Fruit fly (Drosophila melanogaster) whole organism, embryonic: ENCODE data around the gene CG3408.
A peak's percentile ranks its signal among the peaks of the same experiment; 100 is the strongest.

Experiments used
- BtbVII ChIP-seq: fragments of 200-800 bp; sonication (Bioruptor generic); optimal IDR thresholded peaks from 3 replicates; lab custom pipeline; 2017; ENCODE audit warnings: missing biosample characterization, mild to moderate bottlenecking, missing genetic modification characterization
- CG10431 ChIP-seq: fragments of 200-800 bp; sonication (Bioruptor generic); optimal IDR thresholded peaks from 3 replicates; lab custom pipeline; 2018; ENCODE audit warnings: missing biosample characterization, mild to moderate bottlenecking, missing genetic modification characterization
- CG10462 ChIP-seq: fragments of 200-800 bp; sonication (Bioruptor generic); optimal IDR thresholded peaks from 2 replicates; lab custom pipeline; 2016; ENCODE audit warnings: missing biosample characterization, missing genetic modification characterization
- CG10979 ChIP-seq: fragments of 200-800 bp; sonication (Bioruptor generic); optimal IDR thresholded peaks from 2 replicates; lab custom pipeline; 2018; ENCODE audit warnings: missing biosample characterization, mild to moderate bottlenecking, missing genetic modification characterization, moderate library complexity
- CG17912 ChIP-seq: fragments of 200-800 bp; sonication (Bioruptor generic); optimal IDR thresholded peaks from 2 replicates; lab custom pipeline; 2018; ENCODE audit warnings: missing biosample characterization, mild to moderate bottlenecking, missing genetic modification characterization
- CG18262 ChIP-seq: fragments of 200-800 bp; optimal IDR thresholded peaks from 3 replicates; lab custom pipeline; 2019; ENCODE audit warnings: missing biosample characterization, mild to moderate bottlenecking, missing genetic modification characterization, moderate library complexity
- CG3847 ChIP-seq: fragments of 200-800 bp; sonication (Bioruptor generic); IDR thresholded peaks from 2 replicates; pipeline ENCODE4 v1.3.6; 2022; ENCODE audit warnings: missing biosample characterization, missing genetic modification characterization
- CG5180 ChIP-seq: fragments of 200-800 bp; sonication (Bioruptor generic); optimal IDR thresholded peaks from 3 replicates; lab custom pipeline; 2017; ENCODE audit warnings: missing biosample characterization, missing genetic modification characterization, mild to moderate bottlenecking, moderate library complexity, missing genetic modification reagents
- CG6683 ChIP-seq: fragments of 200-800 bp; sonication (Bioruptor generic); optimal IDR thresholded peaks from 2 replicates; lab custom pipeline; 2017; ENCODE audit warnings: missing biosample characterization, mild to moderate bottlenecking, missing genetic modification characterization, missing genetic modification reagents
- CG7556 ChIP-seq: fragments of 200-800 bp; sonication (Bioruptor generic); optimal IDR thresholded peaks from 2 replicates; lab custom pipeline; 2017; ENCODE audit warnings: missing biosample characterization, mild to moderate bottlenecking, missing genetic modification characterization
- CkIIα-i1 ChIP-seq: fragments of 200-800 bp; sonication (Bioruptor generic); IDR thresholded peaks from 2 replicates; pipeline ENCODE4 v1.3.6; 2022; ENCODE audit warnings: missing biosample characterization, missing genetic modification characterization
- D19B ChIP-seq: fragments of 200-800 bp; sonication (Bioruptor generic); optimal IDR thresholded peaks from 2 replicates; lab custom pipeline; 2017; ENCODE audit warnings: missing biosample characterization, mild to moderate bottlenecking, missing genetic modification characterization
- Dad ChIP-seq: fragments of 200-800 bp; sonication (Bioruptor generic); optimal IDR thresholded peaks from 3 replicates; lab custom pipeline; 2016; ENCODE audit warnings: missing biosample characterization, missing genetic modification characterization
- ERR ChIP-seq: fragments of 200-800 bp; sonication (Bioruptor generic); optimal IDR thresholded peaks from 2 replicates; lab custom pipeline; 2016; ENCODE audit warnings: missing biosample characterization, missing genetic modification characterization
- Fer1 ChIP-seq: fragments of 200-800 bp; sonication (Bioruptor generic); optimal IDR thresholded peaks from 2 replicates; lab custom pipeline; 2017; ENCODE audit warnings: missing biosample characterization, mild to moderate bottlenecking, missing genetic modification characterization
- H2.0 ChIP-seq: fragments of 200-800 bp; sonication (Bioruptor generic); IDR thresholded peaks from 2 replicates; pipeline ENCODE4 v1.3.6; 2022; ENCODE audit warnings: missing biosample characterization, missing genetic modification characterization
- HmgZ ChIP-seq: fragments of 200-800 bp; sonication (Bioruptor generic); optimal IDR thresholded peaks from 2 replicates; lab custom pipeline; 2018; ENCODE audit warnings: missing biosample characterization, mild to moderate bottlenecking, missing genetic modification characterization
- Jarid2 ChIP-seq: fragments of 200-800 bp; sonication (Bioruptor generic); optimal IDR thresholded peaks from 3 replicates; lab custom pipeline; 2017; ENCODE audit warnings: mild to moderate bottlenecking, missing biosample characterization, missing genetic modification reagents, missing genetic modification characterization
- Med ChIP-seq: fragments of 200-800 bp; sonication (Bioruptor generic); peaks from one replicate; lab custom pipeline; 2016; ENCODE audit warnings: missing biosample characterization, missing genetic modification characterization, mild to moderate bottlenecking, inconsistent platforms, moderate library complexity
- Pdp1 ChIP-seq, 2 experiments: fragments of 200-800 bp; sonication (Bioruptor generic); optimal IDR thresholded peaks; 3 replicates each; lab custom pipeline; 2016; ENCODE audit warnings: missing biosample characterization in 2 of 2, missing genetic modification characterization in 2 of 2, mild to moderate bottlenecking in 1 of 2, moderate library complexity in 1 of 2
- Sox100B ChIP-seq: fragments of 200-800 bp; sonication (Bioruptor generic); optimal IDR thresholded peaks from 3 replicates; lab custom pipeline; 2018; ENCODE audit warnings: missing biosample characterization, mild to moderate bottlenecking, missing genetic modification characterization
- YL-1 ChIP-seq: fragments of 200-800 bp; sonication (Bioruptor generic); optimal IDR thresholded peaks from 3 replicates; lab custom pipeline; 2017; ENCODE audit warnings: missing biosample characterization, mild to moderate bottlenecking, missing genetic modification characterization
- ap ChIP-seq: fragments of 200-800 bp; sonication (Bioruptor generic); IDR thresholded peaks from 2 replicates; pipeline ENCODE4 v1.3.6; 2022; ENCODE audit warnings: missing biosample characterization, missing genetic modification characterization
- chinmo ChIP-seq: fragments of 200-800 bp; sonication (Bioruptor generic); IDR thresholded peaks from 4 replicates; pipeline ENCODE4 v1.3.6; 2022; ENCODE audit warnings: missing biosample characterization, missing genetic modification characterization; ENCODE audit not compliant: partially characterized antibody
- exex ChIP-seq: fragments of 200-800 bp; sonication (Bioruptor generic); optimal IDR thresholded peaks from 4 replicates; lab custom pipeline; 2018; ENCODE audit warnings: missing biosample characterization, mild to moderate bottlenecking, missing genetic modification characterization, moderate library complexity
- insv ChIP-seq, 2 experiments: fragments of 200-800 bp; sonication (Bioruptor generic); optimal IDR thresholded peaks; 3 replicates each; lab custom pipeline; 2016 to 2018; ENCODE audit warnings: missing biosample characterization in 2 of 2, missing genetic modification characterization in 2 of 2
- inv ChIP-seq: fragments of 200-800 bp; sonication (Bioruptor generic); IDR thresholded peaks from 2 replicates; pipeline ENCODE4 v1.3.6; 2022; ENCODE audit warnings: missing biosample characterization, missing genetic modification characterization; ENCODE audit not compliant: partially characterized antibody
- mirr ChIP-seq: fragments of 200-800 bp; sonication (Bioruptor generic); optimal IDR thresholded peaks from 3 replicates; lab custom pipeline; 2018; ENCODE audit warnings: missing biosample characterization, mild to moderate bottlenecking, missing genetic modification characterization
- nau ChIP-seq: fragments of 200-800 bp; sonication (Bioruptor generic); optimal IDR thresholded peaks from 3 replicates; lab custom pipeline; 2017; ENCODE audit warnings: missing biosample characterization, mild to moderate bottlenecking, missing genetic modification characterization, missing genetic modification reagents
- nerfin-2 ChIP-seq: fragments of 200-800 bp; sonication (Bioruptor generic); IDR thresholded peaks from 2 replicates; pipeline ENCODE4 v1.3.6; 2022; ENCODE audit warnings: missing biosample characterization, missing genetic modification characterization; ENCODE audit not compliant: partially characterized antibody
- sc ChIP-seq, 3 experiments: fragments of >200 bp in 2 of 3; fragments of 200-800 bp in 1 of 3; sonication (Bioruptor generic) in 1 of 3; optimal IDR thresholded peaks; 2 replicates in 2 of 3; 3 replicates in 1 of 3; lab custom pipeline; 2017; ENCODE audit warnings: mild to moderate bottlenecking in 1 of 3, missing biosample characterization in 1 of 3, missing genetic modification characterization in 1 of 3, missing genetic modification reagents in 1 of 3
- scrt ChIP-seq: fragments of 200-800 bp; sonication (Bioruptor generic); optimal IDR thresholded peaks from 2 replicates; lab custom pipeline; 2018; ENCODE audit warnings: missing biosample characterization, mild to moderate bottlenecking, missing genetic modification characterization, moderate library complexity
- sens ChIP-seq: fragments of 200-800 bp; sonication (Bioruptor generic); peaks from one replicate; lab custom pipeline; 2016; ENCODE audit warnings: missing biosample characterization, missing genetic modification characterization
- sima ChIP-seq: fragments of 200-800 bp; sonication (Bioruptor generic); optimal IDR thresholded peaks from 2 replicates; lab custom pipeline; 2016; ENCODE audit warnings: missing biosample characterization, missing genetic modification characterization
- slp2 ChIP-seq: fragments of 200-800 bp; sonication (Bioruptor generic); optimal IDR thresholded peaks from 2 replicates; lab custom pipeline; 2016; ENCODE audit warnings: missing biosample characterization, missing genetic modification characterization
- sob ChIP-seq: fragments of 200-800 bp; sonication (Bioruptor generic); IDR thresholded peaks from 2 replicates; pipeline ENCODE4 v1.3.6; 2022; ENCODE audit warnings: missing biosample characterization, missing genetic modification characterization
- tin ChIP-seq: fragments of 200-800 bp; sonication (Bioruptor generic); optimal IDR thresholded peaks from 3 replicates; lab custom pipeline; 2016; ENCODE audit warnings: missing biosample characterization, missing genetic modification characterization

The CG3408 gene

dm6 chr3L:9503552-9504317 is 5.6 kb downstream of the CG3408 start (continued):
- TF ChIP-seq ERR, result no peak
- TF ChIP-seq CG5180 (GFP tag; lab: Kevin White, UChicago), result no peak
- no peak for TF ChIP-seq sob (GFP tag; lab: Robert Waterston, UW)
- TF ChIP-seq Sox100B (GFP tag; lab: Kevin White, UChicago), result no peak
- TF ChIP-seq CG10462 (GFP tag; lab: Kevin White, UChicago), result no peak
- TF ChIP-seq CG17912 (GFP tag; lab: Kevin White, UChicago), result no peak
- TF ChIP-seq Jarid2 (GFP tag; lab: Kevin White, UChicago), result no peak
- no peak for TF ChIP-seq inv (GFP tag; lab: Robert Waterston, UW)
- peak; percentile 31 for TF ChIP-seq BtbVII (GFP tag; lab: Kevin White, UChicago)
- TF ChIP-seq CG10979 (tag; lab: Kevin White, UChicago), result peak; percentile 26
- no peak for TF ChIP-seq insv (GFP tag; optimal IDR thresholded peaks at IDR 0.05; lab: Kevin White, UChicago)
- no peak for TF ChIP-seq H2.0 (GFP tag; lab: Robert Waterston, UW)
- TF ChIP-seq scrt, result peak; percentile 58
- no peak for TF ChIP-seq ap (GFP tag; lab: Robert Waterston, UW)
- TF ChIP-seq CG6683 (GFP tag; lab: Kevin White, UChicago), result no peak
- TF ChIP-seq HmgZ (tag; lab: Kevin White, UChicago), result no peak
- peak in 1 of 2 experiments; percentile 32 for TF ChIP-seq Pdp1 (GFP tag; optimal IDR thresholded peaks at IDR 0.05; lab: Kevin White, UChicago)
- no peak for TF ChIP-seq D19B (GFP tag; lab: Kevin White, UChicago)
- TF ChIP-seq Dad (GFP tag; lab: Kevin White, UChicago), result no peak
- TF ChIP-seq CG18262 (tag; lab: Kevin White, UChicago), result no peak
- TF ChIP-seq tin (GFP tag; lab: Kevin White, UChicago), result peak; percentile 11
- no peak for TF ChIP-seq YL-1 (GFP tag; lab: Kevin White, UChicago)
- no peak for TF ChIP-seq sima (GFP tag; lab: Kevin White, UChicago)

dm6 chr3L:9502856-9503255 is 6.5 kb downstream of the CG3408 start:
- peak; percentile 6 for TF ChIP-seq mirr
- peak in 1 of 2 experiments; percentile 80 for TF ChIP-seq Pdp1 (GFP tag; optimal IDR thresholded peaks at IDR 0.05; lab: Kevin White, UChicago)
- TF ChIP-seq exex (tag; lab: Kevin White, UChicago), result peak; percentile 14
- no peak for TF ChIP-seq CG7556 (GFP tag; lab: Kevin White, UChicago)
- TF ChIP-seq chinmo, result 0 out of 4 replicates have a peak, but pooled peaks have one; percentile 15

DNA sequence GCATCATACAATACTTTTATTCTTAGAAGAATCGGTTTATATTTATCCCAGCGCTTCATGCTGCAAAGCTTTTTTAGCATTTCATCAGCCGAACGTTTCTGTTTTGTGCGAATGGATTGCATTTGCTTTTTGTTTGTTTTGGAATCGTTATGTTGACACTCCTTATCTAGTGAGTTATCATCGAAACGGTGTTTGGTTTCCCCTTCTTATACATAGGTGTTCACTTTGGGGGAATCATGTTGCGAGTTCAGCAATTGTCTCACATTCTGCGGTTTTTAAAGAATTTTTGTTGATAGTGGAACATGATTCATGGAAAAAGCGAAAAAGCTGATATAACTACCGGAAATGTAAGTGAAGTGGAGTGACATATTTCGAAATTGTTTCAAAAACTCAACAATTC is 7.1 kb downstream of the CG3408 start:
- TF ChIP-seq CkIIα-i1 (GFP tag; lab: Robert Waterston, UW), result no peak
- no peak for TF ChIP-seq slp2 (GFP tag; lab: Kevin White, UChicago)
- TF ChIP-seq nerfin-2 (GFP tag; lab: Robert Waterston, UW), result no peak
- peak; percentile 72 for TF ChIP-seq sens (GFP tag; lab: Kevin White, UChicago)
- TF ChIP-seq nau (GFP tag; lab: Kevin White, UChicago), result peak; percentile 28
- TF ChIP-seq Med, result peak; percentile 73
- TF ChIP-seq CG3847 (GFP tag; lab: Robert Waterston, UW), result no peak
- no peak for TF ChIP-seq sc (optimal IDR thresholded peaks at IDR 0.05; lab: Kevin White, UChicago)
- no peak for TF ChIP-seq sc (GFP tag; optimal IDR thresholded peaks at IDR 0.05; lab: Kevin White, UChicago)
- TF ChIP-seq Fer1 (GFP tag; lab: Kevin White, UChicago), result no peak
- no peak for TF ChIP-seq CG10462 (GFP tag; lab: Kevin White, UChicago)
- no peak for TF ChIP-seq CG10431 (GFP tag; lab: Kevin White, UChicago)
